Worm (Caenorhabditis elegans) whole organism, late embryonic: ENCODE measurements around the gene cdo-1.

ENCODE experiments used
- ceh-18 ChIP-seq: sonication (generic microtip); optimal IDR thresholded peaks from 2 replicates; lab custom pipeline; 2016; ENCODE audit warnings: missing genetic modification characterization, missing compliant biosample characterization
- ceh-48 ChIP-seq: sonication (generic microtip); optimal IDR thresholded peaks from 2 replicates; lab custom pipeline; 2016; ENCODE audit warnings: missing genetic modification characterization, inconsistent platforms, missing compliant biosample characterization
- ceh-6 ChIP-seq: fragments of 200-800 bp; sonication (Bioruptor generic); optimal IDR thresholded peaks from 2 replicates; lab custom pipeline; 2018; ENCODE audit warnings: mild to moderate bottlenecking, missing genetic modification characterization, missing compliant biosample characterization
- ceh-9 ChIP-seq: sonication (generic microtip); optimal IDR thresholded peaks from 2 replicates; lab custom pipeline; 2016; ENCODE audit warnings: mild to moderate bottlenecking, missing genetic modification characterization, inconsistent platforms, missing compliant biosample characterization
- dmd-4 ChIP-seq: sonication (generic microtip); optimal IDR thresholded peaks from 2 replicates; lab custom pipeline; 2016; ENCODE audit warnings: borderline replicate concordance, missing genetic modification characterization, missing compliant biosample characterization
- elt-2 ChIP-seq: sonication (generic microtip); optimal IDR thresholded peaks from 2 replicates; lab custom pipeline; 2016; ENCODE audit warnings: missing genetic modification reagents, missing genetic modification characterization, missing compliant biosample characterization
- ets-4 ChIP-seq: sonication (generic microtip); optimal IDR thresholded peaks from 2 replicates; lab custom pipeline; 2016; ENCODE audit warnings: missing genetic modification characterization, missing compliant biosample characterization
- fkh-10 ChIP-seq: fragments of 150-350 bp; optimal IDR thresholded peaks from 2 replicates; lab custom pipeline; 2014; ENCODE audit warnings: missing biosample characterization, missing genetic modification reagents, missing genetic modification characterization
- gmeb-2 ChIP-seq: sonication (generic microtip); optimal IDR thresholded peaks from 2 replicates; lab custom pipeline; 2016; ENCODE audit warnings: missing genetic modification characterization, inconsistent platforms, missing compliant biosample characterization
- hlh-30 ChIP-seq: sonication (generic microtip); optimal IDR thresholded peaks from 2 replicates; lab custom pipeline; 2017; ENCODE audit warnings: antibody characterized with exemption, missing genetic modification characterization, missing compliant biosample characterization; ENCODE audit not compliant: insufficient read depth
- nhr-11 ChIP-seq: fragments of 150-350 bp; optimal IDR thresholded peaks from 2 replicates; lab custom pipeline; 2014; ENCODE audit warnings: missing biosample characterization, missing genetic modification characterization
- nhr-232 ChIP-seq: sonication (generic microtip); optimal IDR thresholded peaks from 2 replicates; lab custom pipeline; 2016; ENCODE audit warnings: missing genetic modification characterization, missing compliant biosample characterization
- syd-9 ChIP-seq: sonication (generic microtip); optimal IDR thresholded peaks from 2 replicates; lab custom pipeline; 2016; ENCODE audit warnings: mild to moderate bottlenecking, missing genetic modification characterization, moderate library complexity, missing compliant biosample characterization
- tbx-2 ChIP-seq: sonication (generic microtip); optimal IDR thresholded peaks from 2 replicates; lab custom pipeline; 2016; ENCODE audit warnings: missing genetic modification characterization, missing compliant biosample characterization

ce11 chrX:845443-845842 lies 17.9 kb downstream of the cdo-1 start:
- TF ChIP-seq ceh-9 (tag; lab: Kevin White, UChicago) (no peak), tbx-2 (no peak), fkh-10 (GFP tag; lab: Kevin White, UChicago) (no peak), gmeb-2 (tag; lab: Kevin White, UChicago) (no peak), ets-4 (tag; lab: Kevin White, UChicago) (no peak), nhr-11 (tag; lab: Kevin White, UChicago) (no peak), dmd-4 (tag; lab: Kevin White, UChicago) (no peak), syd-9 (no peak), nhr-232 (tag; lab: Kevin White, UChicago) (no peak), ceh-6 (GFP tag; lab: Kevin White, UChicago) (no peak), ceh-18 (no peak), hlh-30 (no peak), elt-2 (no peak), ceh-48 (tag; lab: Kevin White, UChicago) (no peak)
